Worm (Caenorhabditis elegans) whole organism, young adult: ENCODE results near the gene Y45F10D.2.

ENCODE experiments used
- B0019.2 ChIP-seq: fragments of 200-800 bp; sonication (Bioruptor generic); conservative IDR thresholded peaks from 2 replicates; pipeline ENCODE4 v1.3.6; 2022; ENCODE audit warnings: missing genetic modification reagents, missing genetic modification characterization, missing compliant biosample characterization
- C17E4.6 ChIP-seq: fragments of 200-800 bp; sonication (Bioruptor generic); IDR thresholded peaks from 2 replicates; pipeline ENCODE4 v1.3.6; 2022; ENCODE audit warnings: missing genetic modification reagents, missing genetic modification characterization, missing compliant biosample characterization
- F10E7.11 ChIP-seq: sonication (generic microtip); optimal IDR thresholded peaks from 2 replicates; lab custom pipeline; 2017; ENCODE audit warnings: mild to moderate bottlenecking, missing genetic modification characterization, moderate library complexity, missing compliant biosample characterization
- F33H1.4 ChIP-seq: fragments of 200-800 bp; sonication (Bioruptor generic); IDR thresholded peaks from 2 replicates; pipeline ENCODE4 v1.3.6; 2022; ENCODE audit warnings: missing genetic modification reagents, missing genetic modification characterization, missing compliant biosample characterization
- F57A8.1 ChIP-seq: fragments of 200-800 bp; sonication (Bioruptor generic); optimal IDR thresholded peaks from 2 replicates; lab custom pipeline; 2018; ENCODE audit warnings: mild to moderate bottlenecking, missing genetic modification characterization, moderate library complexity, missing compliant biosample characterization
- T26A5.8 ChIP-seq: sonication (generic microtip); optimal IDR thresholded peaks from 2 replicates; lab custom pipeline; 2016; ENCODE audit warnings: missing genetic modification characterization, missing compliant biosample characterization
- Y67H2A.10 ChIP-seq: fragments of 200-800 bp; sonication (Bioruptor generic); conservative IDR thresholded peaks from 2 replicates; pipeline ENCODE4 v1.3.6; 2022; ENCODE audit warnings: missing genetic modification reagents, missing genetic modification characterization, missing compliant biosample characterization
- ZK185.1 ChIP-seq: sonication (generic microtip); optimal IDR thresholded peaks from 2 replicates; lab custom pipeline; 2016; ENCODE audit warnings: mild to moderate bottlenecking, missing genetic modification characterization, missing compliant biosample characterization; ENCODE audit not compliant: poor library complexity, severe bottlenecking
- akir-1 ChIP-seq: fragments of 200-800 bp; sonication (Bioruptor generic); optimal IDR thresholded peaks from 2 replicates; lab custom pipeline; 2018; ENCODE audit warnings: mild to moderate bottlenecking, missing genetic modification characterization, moderate library complexity, missing compliant biosample characterization
- athp-1 ChIP-seq: sonication (generic microtip); optimal IDR thresholded peaks from 2 replicates; lab custom pipeline; 2017; ENCODE audit warnings: mild to moderate bottlenecking, missing genetic modification characterization, missing compliant biosample characterization
- cebp-1 ChIP-seq, 2 experiments: fragments of 200-800 bp in 1 of 2; sonication (Bioruptor generic) in 1 of 2; sonication (generic microtip) in 1 of 2; IDR thresholded peaks in 1 of 2; optimal IDR thresholded peaks in 1 of 2; 2 replicates each; pipeline versions ENCODE4 v1.3.6 to Lab custom; 2017 to 2022; ENCODE audit warnings: missing compliant biosample characterization in 2 of 2, missing genetic modification characterization in 2 of 2, mild to moderate bottlenecking in 1 of 2, missing genetic modification reagents in 1 of 2, moderate library complexity in 1 of 2
- dox-1 ChIP-seq: fragments of 200-800 bp; sonication (Bioruptor generic); IDR thresholded peaks from 2 replicates; pipeline ENCODE4 v1.3.6; 2022; ENCODE audit warnings: missing genetic modification reagents, missing genetic modification characterization, missing compliant biosample characterization
- dpl-1 ChIP-seq: fragments of 150-350 bp; optimal IDR thresholded peaks from 2 replicates; lab custom pipeline; 2014; ENCODE audit warnings: missing biosample characterization, missing genetic modification reagents, missing genetic modification characterization
- efl-1 ChIP-seq: fragments of 150-350 bp; optimal IDR thresholded peaks from 2 replicates; lab custom pipeline; 2014; ENCODE audit warnings: missing biosample characterization, missing genetic modification reagents, missing genetic modification characterization
- egl-18 ChIP-seq: fragments of 200-800 bp; sonication (Bioruptor generic); IDR thresholded peaks from 2 replicates; pipeline ENCODE4 v1.3.6; 2022; ENCODE audit warnings: missing genetic modification reagents, missing genetic modification characterization, missing compliant biosample characterization
- egrh-3 ChIP-seq: fragments of 200-800 bp; sonication (Bioruptor generic); IDR thresholded peaks from 2 replicates; pipeline ENCODE4 v1.3.6; 2022; ENCODE audit warnings: missing genetic modification reagents, missing genetic modification characterization, missing compliant biosample characterization
- ets-4 ChIP-seq: fragments of 200-800 bp; sonication (Bioruptor generic); optimal IDR thresholded peaks from 2 replicates; lab custom pipeline; 2018; ENCODE audit warnings: mild to moderate bottlenecking, missing genetic modification characterization, missing compliant biosample characterization
- hlh-12 ChIP-seq: sonication (generic microtip); optimal IDR thresholded peaks from 2 replicates; lab custom pipeline; 2016; ENCODE audit warnings: missing genetic modification characterization, missing compliant biosample characterization
- let-607 ChIP-seq, 2 experiments: fragments of 200-800 bp in 1 of 2; sonication (Bioruptor generic) in 1 of 2; sonication (generic microtip) in 1 of 2; optimal IDR thresholded peaks; 2 replicates each; lab custom pipeline; 2016 to 2018; ENCODE audit warnings: mild to moderate bottlenecking in 2 of 2, missing compliant biosample characterization in 2 of 2, missing genetic modification characterization in 2 of 2, moderate library complexity in 2 of 2, missing genotype in 1 of 2
- lin-35 ChIP-seq, 3 experiments: fragments of 150-350 bp in 2 of 3; sonication (generic microtip) in 1 of 3; optimal IDR thresholded peaks; 2 replicates each; lab custom pipeline; 2014 to 2018; ENCODE audit warnings: missing biosample characterization in 3 of 3, missing genetic modification characterization in 3 of 3, missing genetic modification reagents in 3 of 3
- madf-3 ChIP-seq: fragments of 200-800 bp; sonication (Bioruptor generic); IDR thresholded peaks from 2 replicates; pipeline ENCODE4 v1.3.6; 2022; ENCODE audit warnings: missing genetic modification reagents, missing genetic modification characterization, missing compliant biosample characterization
- nfya-2 ChIP-seq: fragments of 200-800 bp; sonication (Bioruptor generic); IDR thresholded peaks from 2 replicates; pipeline ENCODE4 v1.3.6; 2022; ENCODE audit warnings: missing genetic modification reagents, missing genetic modification characterization, missing compliant biosample characterization
- nhr-179 ChIP-seq: sonication (generic microtip); optimal IDR thresholded peaks from 2 replicates; lab custom pipeline; 2016; ENCODE audit warnings: mild to moderate bottlenecking, missing genetic modification characterization, missing compliant biosample characterization
- nhr-80 ChIP-seq: sonication (generic microtip); optimal IDR thresholded peaks from 2 replicates; lab custom pipeline; 2016; ENCODE audit warnings: missing genetic modification characterization, missing compliant biosample characterization
- pbrm-1 ChIP-seq: fragments of 200-800 bp; sonication (Bioruptor generic); IDR thresholded peaks from 2 replicates; pipeline ENCODE4 v1.3.6; 2022; ENCODE audit warnings: missing genetic modification reagents, missing genetic modification characterization, missing compliant biosample characterization
- rcor-1 ChIP-seq: fragments of 200-800 bp; sonication (Bioruptor generic); IDR thresholded peaks from 2 replicates; pipeline ENCODE4 v1.3.6; 2022; ENCODE audit warnings: missing genetic modification reagents, missing genetic modification characterization, missing compliant biosample characterization
- rec-8 ChIP-seq, 2 experiments: sonication (generic microtip); optimal IDR thresholded peaks; 2 replicates each; lab custom pipeline; 2016; ENCODE audit warnings: mild to moderate bottlenecking in 2 of 2, missing genetic modification characterization in 2 of 2, missing genetic modification reagents in 2 of 2, missing genotype in 2 of 2, missing biosample characterization in 1 of 2, missing compliant biosample characterization in 1 of 2, moderate library complexity in 1 of 2
- repo-1 ChIP-seq: sonication (generic microtip); optimal IDR thresholded peaks from 2 replicates; lab custom pipeline; 2017; ENCODE audit warnings: mild to moderate bottlenecking, missing genetic modification characterization, missing compliant biosample characterization
- sea-2 ChIP-seq: fragments of 200-800 bp; sonication (Bioruptor generic); IDR thresholded peaks from 2 replicates; pipeline ENCODE4 v1.3.6; 2022; ENCODE audit warnings: missing genetic modification characterization, missing compliant biosample characterization
- tbx-9 ChIP-seq: sonication (generic microtip); optimal IDR thresholded peaks from 2 replicates; lab custom pipeline; 2016; ENCODE audit warnings: borderline replicate concordance, missing genetic modification characterization, inconsistent platforms, missing compliant biosample characterization
- unc-62 ChIP-seq: fragments of 150-350 bp; optimal IDR thresholded peaks from 2 replicates; lab custom pipeline; 2014; ENCODE audit warnings: missing biosample characterization, missing genetic modification reagents, missing genetic modification characterization
- zfh-2 ChIP-seq: fragments of 200-800 bp; sonication (Bioruptor generic); conservative IDR thresholded peaks from 2 replicates; pipeline ENCODE4 v1.3.6; 2022; ENCODE audit warnings: missing genetic modification reagents, missing genetic modification characterization, missing compliant biosample characterization
- ztf-26 ChIP-seq: sonication (generic microtip); optimal IDR thresholded peaks from 2 replicates; lab custom pipeline; 2017; ENCODE audit warnings: missing genetic modification characterization, missing compliant biosample characterization
- ztf-3 ChIP-seq: fragments of 200-800 bp; sonication (Bioruptor generic); optimal IDR thresholded peaks from 2 replicates; lab custom pipeline; 2018; ENCODE audit warnings: mild to moderate bottlenecking, missing genetic modification characterization, missing compliant biosample characterization
- ztf-6 ChIP-seq: fragments of 200-800 bp; sonication (Bioruptor generic); IDR thresholded peaks from 2 replicates; pipeline ENCODE4 v1.3.6; 2022; ENCODE audit warnings: missing genetic modification reagents, missing genetic modification characterization, missing compliant biosample characterization

The Y45F10D.2 gene

DNA sequence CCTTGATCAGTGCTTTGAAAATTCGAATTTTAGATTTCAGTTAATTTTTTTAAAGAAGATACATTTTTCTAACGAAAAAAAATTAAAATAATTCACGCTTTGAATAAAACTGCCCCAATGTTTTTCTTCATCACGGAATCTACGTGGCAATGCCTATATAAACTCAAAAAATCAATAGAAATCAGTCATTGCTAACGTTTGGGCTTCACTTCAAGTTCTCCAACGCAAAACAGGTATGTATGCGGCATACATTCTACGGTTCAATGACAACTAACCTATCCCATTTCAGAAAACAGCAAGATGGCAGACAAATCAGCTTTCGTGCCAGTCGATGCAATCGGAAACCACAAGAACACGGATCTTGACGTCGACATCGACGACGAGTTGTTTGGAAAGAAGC is 29.1 kb downstream of the Y45F10D.2 start, which contains the start of gene C47A4.5:
Gene C47A4.5, plus strand, starts transcription at position 301 of the 400 bp plus-strand sequence.
- TF ChIP-seq repo-1 (tag; lab: Kevin White, UChicago) (no peak), let-607 (tag; optimal IDR thresholded peaks at IDR 0.05; lab: Kevin White, UChicago) (no peak), F33H1.4 (GFP tag; lab: Robert Waterston, UW) (no peak), F57A8.1 (GFP tag; lab: Kevin White, UChicago) (no peak), ztf-26 (tag; lab: Kevin White, UChicago) (no peak), ztf-6 (GFP tag; lab: Robert Waterston, UW) (no peak), ets-4 (GFP tag; lab: Kevin White, UChicago) (no peak), egl-18 (GFP tag; lab: Robert Waterston, UW) (no peak), nfya-2 (GFP tag; lab: Robert Waterston, UW) (no peak), nhr-179 (tag; lab: Kevin White, UChicago) (no peak)

ce11 chrIV:13742244-13742643 is 32.2 kb downstream of the Y45F10D.2 start, which contains the start of gene C47A4.3:
Gene C47A4.3 (minus strand): TSS chrIV:13742344.
- TF ChIP-seq egrh-3 (GFP tag; lab: Robert Waterston, UW) (no peak), Y67H2A.10 (GFP tag; lab: Robert Waterston, UW) (no peak), ets-4 (GFP tag; lab: Kevin White, UChicago) (no peak), hlh-12 (no peak)
- TF ChIP-seq, all 124 proteins: peak for 0

DNA sequence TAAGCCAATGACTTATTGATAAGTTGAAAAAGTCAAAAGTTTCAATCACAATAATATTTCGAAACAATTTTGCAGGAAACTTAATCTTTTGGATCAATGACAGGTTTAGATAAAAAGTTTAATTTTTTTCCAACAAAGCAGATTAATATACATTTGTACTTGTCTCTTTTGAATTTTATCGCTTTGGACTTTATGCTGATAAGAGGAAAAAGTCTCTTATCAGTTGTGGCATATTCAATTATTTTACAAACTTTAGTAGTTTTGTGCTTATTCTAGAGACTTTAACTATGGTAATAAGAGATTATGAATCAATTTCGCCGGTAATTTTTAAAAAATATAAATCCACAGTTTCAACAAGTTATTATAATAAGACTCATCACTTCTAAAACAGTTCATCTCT is 46.6 kb downstream of the Y45F10D.2 start:
- TF ChIP-seq tbx-9 (tag; lab: Kevin White, UChicago), result no peak
- no peak for TF ChIP-seq madf-3 (GFP tag; lab: Robert Waterston, UW)
- no peak for TF ChIP-seq F57A8.1 (GFP tag; lab: Kevin White, UChicago)
- TF ChIP-seq F10E7.11 (tag; lab: Kevin White, UChicago), result no peak
- TF ChIP-seq nhr-80, result peak; percentile 36
- no peak for TF ChIP-seq lin-35 (GFP tag; optimal IDR thresholded peaks at IDR 0.05; lab: Kevin White, UChicago)
- no peak for TF ChIP-seq ztf-6 (GFP tag; lab: Robert Waterston, UW)

- TF ChIP-seq efl-1 (GFP tag; lab: Kevin White, UChicago), result no peak
- TF ChIP-seq T26A5.8 (tag; lab: Kevin White, UChicago), result no peak
- no peak for TF ChIP-seq unc-62 (GFP tag; lab: Kevin White, UChicago)
- no peak for TF ChIP-seq dox-1
- TF ChIP-seq sea-2 (GFP tag; lab: Robert Waterston, UW), result no peak
- TF ChIP-seq rec-8 (tag; optimal IDR thresholded peaks at IDR 0.05; lab: Kevin White, UChicago), result no peak
- no peak for TF ChIP-seq lin-35 (GFP tag; optimal IDR thresholded peaks at IDR 0.05; lab: Kevin White, UChicago)
- TF ChIP-seq pbrm-1 (GFP tag; lab: Robert Waterston, UW), result no peak
- TF ChIP-seq rcor-1 (GFP tag; lab: Robert Waterston, UW), result no peak
- no peak for TF ChIP-seq ZK185.1 (tag; lab: Kevin White, UChicago)
- TF ChIP-seq akir-1 (GFP tag; lab: Kevin White, UChicago), result no peak
- no peak for TF ChIP-seq athp-1 (tag; lab: Kevin White, UChicago)
- TF ChIP-seq B0019.2 (GFP tag; lab: Robert Waterston, UW), result no peak
- no peak for TF ChIP-seq zfh-2 (GFP tag; lab: Robert Waterston, UW)
- no peak for TF ChIP-seq C17E4.6 (GFP tag; lab: Robert Waterston, UW)
- no peak for TF ChIP-seq ztf-3 (GFP tag; lab: Kevin White, UChicago)
- TF ChIP-seq dpl-1 (GFP tag; lab: Kevin White, UChicago), result no peak
- no peak for TF ChIP-seq cebp-1 (GFP tag; IDR thresholded peaks at IDR 0.05; lab: Robert Waterston, UW)
- TF ChIP-seq cebp-1 (tag; optimal IDR thresholded peaks at IDR 0.05; lab: Kevin White, UChicago), result no peak
- no peak for TF ChIP-seq repo-1 (tag; lab: Kevin White, UChicago)
- TF ChIP-seq, all 124 proteins: peak for 0
Observed at ce11 chrIV:13726630-13727029, 47.8 kb downstream of the Y45F10D.2 start, which contains the start of gene ent-4. Gene ent-4 (plus strand): TSS chrIV:13726930.
